Fruit fly (Drosophila melanogaster): ENCODE results near the gene Itgbn.

Gene Itgbn

dm6 chr2L:21051873-21052736 lies 728 bp upstream of the Itgbn start, which contains the start of gene CG42238:
CG42238 (minus strand) TSS chr2L:21052164.
- TF ChIP-seq CG8478 (optimal IDR thresholded peaks at IDR 0.05), result peak; percentile 26
- no peak for TF ChIP-seq psq (optimal IDR thresholded peaks at IDR 0.05)
- TF ChIP-seq Dll (optimal IDR thresholded peaks at IDR 0.05), result no peak

- no peak for TF ChIP-seq pan (optimal IDR thresholded peaks at IDR 0.05)
- no peak for TF ChIP-seq EcR (GFP tag; optimal IDR thresholded peaks at IDR 0.05)
- no peak for TF ChIP-seq Dll (optimal IDR thresholded peaks at IDR 0.05)
- no peak for TF ChIP-seq usp (GFP tag; optimal IDR thresholded peaks at IDR 0.05)
- no peak for TF ChIP-seq psq (optimal IDR thresholded peaks at IDR 0.05)
- TF ChIP-seq CG8478 (optimal IDR thresholded peaks at IDR 0.05), result no peak
These were observed 790 bp downstream of the Itgbn start for dm6 chr2L:21053623-21054022.

dm6 chr2L:21061591-21061990 lies 8.8 kb downstream of the Itgbn start:
- no peak for TF ChIP-seq psq (optimal IDR thresholded peaks at IDR 0.05)
- TF ChIP-seq pan (optimal IDR thresholded peaks at IDR 0.05), result no peak
- TF ChIP-seq usp (GFP tag; optimal IDR thresholded peaks at IDR 0.05), result no peak
- no peak for TF ChIP-seq EcR (GFP tag; optimal IDR thresholded peaks at IDR 0.05)
- TF ChIP-seq CG8478 (optimal IDR thresholded peaks at IDR 0.05), result no peak
- TF ChIP-seq Dll (optimal IDR thresholded peaks at IDR 0.05), result no peak

- TF ChIP-seq CG8478 (optimal IDR thresholded peaks at IDR 0.05) (no peak), psq (optimal IDR thresholded peaks at IDR 0.05) (no peak), EcR (GFP tag; optimal IDR thresholded peaks at IDR 0.05) (no peak), Dll (optimal IDR thresholded peaks at IDR 0.05) (no peak), usp (GFP tag; optimal IDR thresholded peaks at IDR 0.05) (no peak), pan (optimal IDR thresholded peaks at IDR 0.05) (no peak)
These were observed 9.8 kb downstream of the Itgbn start for dm6 chr2L:21062611-21063010.

- TF ChIP-seq pan (optimal IDR thresholded peaks at IDR 0.05), result no peak
- TF ChIP-seq usp (GFP tag; optimal IDR thresholded peaks at IDR 0.05), result no peak
- TF ChIP-seq Dll (optimal IDR thresholded peaks at IDR 0.05), result no peak
- TF ChIP-seq CG8478 (optimal IDR thresholded peaks at IDR 0.05), result no peak
- TF ChIP-seq EcR (GFP tag; optimal IDR thresholded peaks at IDR 0.05), result no peak
- TF ChIP-seq psq (optimal IDR thresholded peaks at IDR 0.05), result no peak
These were observed 13.1 kb downstream of the Itgbn start for dm6 chr2L:21065889-21066288.

dm6 chr2L:21067137-21067536 lies 14.3 kb downstream of the Itgbn start:
- no peak for TF ChIP-seq pan (optimal IDR thresholded peaks at IDR 0.05)
- no peak for TF ChIP-seq EcR (GFP tag; optimal IDR thresholded peaks at IDR 0.05)
- no peak for TF ChIP-seq usp (GFP tag; optimal IDR thresholded peaks at IDR 0.05)
- TF ChIP-seq Dll (optimal IDR thresholded peaks at IDR 0.05), result no peak
- TF ChIP-seq psq (optimal IDR thresholded peaks at IDR 0.05), result no peak
- TF ChIP-seq CG8478 (optimal IDR thresholded peaks at IDR 0.05), result no peak

dm6 chr2L:21069776-21070175 lies 16.9 kb downstream of the Itgbn start:
- TF ChIP-seq EcR (GFP tag; optimal IDR thresholded peaks at IDR 0.05), result no peak
- no peak for TF ChIP-seq pan (optimal IDR thresholded peaks at IDR 0.05)
- no peak for TF ChIP-seq usp (GFP tag; optimal IDR thresholded peaks at IDR 0.05)
- no peak for TF ChIP-seq CG8478 (optimal IDR thresholded peaks at IDR 0.05)
- TF ChIP-seq Dll (optimal IDR thresholded peaks at IDR 0.05), result no peak
- TF ChIP-seq psq (optimal IDR thresholded peaks at IDR 0.05), result no peak

- TF ChIP-seq Dll (optimal IDR thresholded peaks at IDR 0.05) (no peak), pan (optimal IDR thresholded peaks at IDR 0.05) (no peak), EcR (GFP tag; optimal IDR thresholded peaks at IDR 0.05) (no peak), psq (optimal IDR thresholded peaks at IDR 0.05) (no peak), CG8478 (optimal IDR thresholded peaks at IDR 0.05) (no peak), usp (GFP tag; optimal IDR thresholded peaks at IDR 0.05) (no peak)
These were observed 18.0 kb downstream of the Itgbn start for dm6 chr2L:21070825-21071224.

- TF ChIP-seq Dll (optimal IDR thresholded peaks at IDR 0.05) (no peak), EcR (GFP tag; optimal IDR thresholded peaks at IDR 0.05) (no peak), pan (optimal IDR thresholded peaks at IDR 0.05) (no peak), psq (optimal IDR thresholded peaks at IDR 0.05) (no peak), usp (GFP tag; optimal IDR thresholded peaks at IDR 0.05) (no peak), CG8478 (optimal IDR thresholded peaks at IDR 0.05) (no peak)
These were observed 18.6 kb downstream of the Itgbn start, which contains the start of gene CG9265 for dm6 chr2L:21071435-21071834. CG9265 (minus strand) TSS chr2L:21071502.

- TF ChIP-seq psq (optimal IDR thresholded peaks at IDR 0.05) (no peak), CG8478 (optimal IDR thresholded peaks at IDR 0.05) (no peak), Dll (optimal IDR thresholded peaks at IDR 0.05) (no peak), EcR (GFP tag; optimal IDR thresholded peaks at IDR 0.05) (no peak)
These were observed 19.6 kb downstream of the Itgbn start for dm6 chr2L:21072389-21072788.

dm6 chr2L:21073300-21073699 lies 20.5 kb downstream of the Itgbn start:
- TF ChIP-seq usp (GFP tag; optimal IDR thresholded peaks at IDR 0.05) (no peak), CG8478 (optimal IDR thresholded peaks at IDR 0.05) (no peak), psq (optimal IDR thresholded peaks at IDR 0.05) (no peak), pan (optimal IDR thresholded peaks at IDR 0.05) (no peak), Dll (optimal IDR thresholded peaks at IDR 0.05) (no peak), EcR (GFP tag; optimal IDR thresholded peaks at IDR 0.05) (no peak)

dm6 chr2L:21073818-21074217 lies 21.0 kb downstream of the Itgbn start:
- TF ChIP-seq psq (optimal IDR thresholded peaks at IDR 0.05) (no peak), pan (optimal IDR thresholded peaks at IDR 0.05) (no peak), EcR (GFP tag; optimal IDR thresholded peaks at IDR 0.05) (no peak)

dm6 chr2L:21075105-21075504 lies 22.3 kb downstream of the Itgbn start, which contains the start of gene tadr:
tadr (plus strand) TSS chr2L:21075405.
- TF ChIP-seq Dll (optimal IDR thresholded peaks at IDR 0.05), result no peak
- TF ChIP-seq usp (GFP tag; optimal IDR thresholded peaks at IDR 0.05), result no peak
- no peak for TF ChIP-seq psq (optimal IDR thresholded peaks at IDR 0.05)
- no peak for TF ChIP-seq CG8478 (optimal IDR thresholded peaks at IDR 0.05)
- TF ChIP-seq EcR (GFP tag; optimal IDR thresholded peaks at IDR 0.05), result no peak
- TF ChIP-seq pan (optimal IDR thresholded peaks at IDR 0.05), result no peak

Data from whole organism.